Worm (Caenorhabditis elegans) whole organism, L3 larva: Measurements from ENCODE around the gene fut-6.

Experiments used
- R02D3.7 ChIP-seq: fragments of 150-350 bp; optimal IDR thresholded peaks from 2 replicates; lab custom pipeline; 2014; ENCODE audit warnings: missing biosample characterization, missing genetic modification characterization
- ceh-28 ChIP-seq: fragments of 150-350 bp; optimal IDR thresholded peaks from 2 replicates; lab custom pipeline; 2014; ENCODE audit warnings: missing biosample characterization, missing genetic modification reagents, missing genetic modification characterization
- egl-27 ChIP-seq: sonication (generic microtip); optimal IDR thresholded peaks from 4 replicates; lab custom pipeline; 2017; ENCODE audit warnings: missing biosample characterization, missing genetic modification reagents, missing genetic modification characterization
- fkh-2 ChIP-seq: fragments of 150-350 bp; optimal IDR thresholded peaks from 2 replicates; lab custom pipeline; 2014; ENCODE audit warnings: missing biosample characterization, missing genetic modification reagents, missing genetic modification characterization
- nhr-12 ChIP-seq: fragments of 150-350 bp; optimal IDR thresholded peaks from 2 replicates; lab custom pipeline; 2014; ENCODE audit warnings: missing biosample characterization, missing genetic modification characterization
- nhr-237 ChIP-seq: fragments of 150-350 bp; optimal IDR thresholded peaks from 2 replicates; lab custom pipeline; 2014; ENCODE audit warnings: missing biosample characterization, missing genetic modification characterization
- pqm-1 ChIP-seq: fragments of 150-350 bp; optimal IDR thresholded peaks from 2 replicates; lab custom pipeline; 2017; ENCODE audit warnings: missing biosample characterization, missing genetic modification characterization, inconsistent platforms
- snpc-4 ChIP-seq: fragments of 150-350 bp; optimal IDR thresholded peaks from 2 replicates; lab custom pipeline; 2014; ENCODE audit warnings: missing biosample characterization, missing genetic modification characterization
- unc-62 ChIP-seq: fragments of 150-350 bp; sonication (generic microtip); optimal IDR thresholded peaks from 4 replicates; lab custom pipeline; 2014; ENCODE audit warnings: missing biosample characterization, missing genetic modification reagents, missing genetic modification characterization
- ztf-11 ChIP-seq: fragments of 150-350 bp; optimal IDR thresholded peaks from 2 replicates; lab custom pipeline; 2014; ENCODE audit warnings: missing biosample characterization, missing genetic modification characterization

DNA sequence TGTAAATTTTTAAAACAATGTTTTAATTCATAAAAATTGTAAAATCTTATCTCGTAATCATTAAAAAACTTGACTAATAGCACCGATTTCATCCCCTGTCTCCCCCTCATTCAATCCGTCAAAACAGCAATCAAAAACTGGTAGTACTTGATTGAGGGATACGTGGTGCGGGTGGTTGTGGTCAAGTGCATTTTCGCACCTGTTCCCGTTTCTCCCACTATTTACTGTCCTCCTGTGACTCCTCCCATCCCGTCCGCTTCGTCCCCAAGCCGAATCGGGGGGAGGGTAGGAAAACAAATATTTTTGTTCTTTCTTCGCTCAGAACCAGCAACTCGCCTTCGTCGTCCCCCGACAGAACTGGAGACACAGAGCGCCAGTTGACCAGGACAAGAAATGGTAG is 6.9 kb downstream of the fut-6 start, which contains the start of gene lgc-27:
- TF ChIP-seq nhr-12 (no peak), pqm-1 (tag; lab: Kevin White, UChicago) (no peak), ztf-11 (tag; lab: Kevin White, UChicago) (no peak), nhr-237 (tag; lab: Kevin White, UChicago) (no peak), egl-27 (tag; lab: Kevin White, UChicago) (no peak), unc-62 (no peak), ceh-28 (tag; lab: Kevin White, UChicago) (no peak), fkh-2 (no peak), snpc-4 (tag; lab: Kevin White, UChicago) (no peak), R02D3.7 (tag; lab: Kevin White, UChicago) (no peak)
